Worm (Caenorhabditis elegans) whole organism, L1 larva: ENCODE data around the gene K04A8.19.

Source experiments
- ceh-88 ChIP-seq: fragments of 200-800 bp; sonication (Bioruptor generic); IDR thresholded peaks from 2 replicates; pipeline ENCODE4 v1.3.6; 2022; ENCODE audit warnings: missing genetic modification characterization, missing compliant biosample characterization
- lin-13 ChIP-seq: fragments of 150-350 bp; optimal IDR thresholded peaks from 2 replicates; lab custom pipeline; 2014; ENCODE audit warnings: missing biosample characterization, missing genetic modification reagents, missing genetic modification characterization
- nhr-77 ChIP-seq: fragments of 150-350 bp; optimal IDR thresholded peaks from 2 replicates; lab custom pipeline; 2014; ENCODE audit warnings: missing biosample characterization, missing genetic modification characterization
- nhr-90 ChIP-seq: sonication (generic microtip); optimal IDR thresholded peaks from 2 replicates; lab custom pipeline; 2016; ENCODE audit warnings: mild to moderate bottlenecking, missing genetic modification characterization, missing compliant biosample characterization; ENCODE audit not compliant: poor library complexity
- pqm-1 ChIP-seq: sonication (generic microtip); optimal IDR thresholded peaks from 3 replicates; lab custom pipeline; 2017; ENCODE audit warnings: missing biosample characterization, missing genetic modification characterization
- skn-1 ChIP-seq: fragments of 150-350 bp; optimal IDR thresholded peaks from 2 replicates; lab custom pipeline; 2014; ENCODE audit warnings: missing biosample characterization, missing genetic modification characterization
- snpc-4 ChIP-seq: fragments of 150-350 bp; optimal IDR thresholded peaks from 2 replicates; lab custom pipeline; 2014; ENCODE audit warnings: missing biosample characterization, missing genetic modification characterization
- tbx-2 ChIP-seq: sonication (generic microtip); optimal IDR thresholded peaks from 2 replicates; lab custom pipeline; 2016; ENCODE audit warnings: missing genetic modification characterization, missing compliant biosample characterization

ce11 chrV:6561592-6561991 is 7.4 kb upstream of the K04A8.19 start, which contains the start of gene spp-19:
- TF ChIP-seq skn-1 (tag; lab: Kevin White, UChicago) (no peak), nhr-77 (no peak), tbx-2 (tag; lab: Kevin White, UChicago) (no peak), lin-13 (no peak), nhr-90 (tag; lab: Kevin White, UChicago) (no peak), pqm-1 (tag; lab: Kevin White, UChicago) (no peak), ceh-88 (GFP tag; lab: Robert Waterston, UW) (no peak), snpc-4 (tag; lab: Kevin White, UChicago) (no peak)
